Fruit fly (Drosophila melanogaster) whole organism, prepupa: Measurements from ENCODE around the gene CG4820.

Experiments
- Blimp-1 ChIP-seq: fragments of 200-800 bp; sonication (Bioruptor generic); optimal IDR thresholded peaks from 3 replicates; lab custom pipeline; 2017; ENCODE audit warnings: missing biosample characterization, missing genetic modification characterization, mild to moderate bottlenecking, moderate library complexity, missing genetic modification reagents
- CG10631 ChIP-seq: fragments of 200-800 bp; sonication (Bioruptor generic); optimal IDR thresholded peaks from 2 replicates; lab custom pipeline; 2016; ENCODE audit warnings: missing biosample characterization, missing genetic modification characterization
- CG10669 ChIP-seq: fragments of 200-800 bp; sonication (Bioruptor generic); optimal IDR thresholded peaks from 3 replicates; lab custom pipeline; 2018; ENCODE audit warnings: missing biosample characterization, mild to moderate bottlenecking, missing genetic modification characterization, moderate library complexity
- CG11294 ChIP-seq: fragments of 200-800 bp; sonication (Bioruptor generic); IDR thresholded peaks from 2 replicates; pipeline ENCODE4 v1.3.6; 2022; ENCODE audit warnings: missing biosample characterization, missing genetic modification characterization
- CG11902 ChIP-seq: fragments of 200-800 bp; sonication (Bioruptor generic); optimal IDR thresholded peaks from 3 replicates; lab custom pipeline; 2016; ENCODE audit warnings: missing biosample characterization, missing genetic modification characterization
- CG16779 ChIP-seq: fragments of 200-800 bp; sonication (Bioruptor generic); optimal IDR thresholded peaks from 3 replicates; lab custom pipeline; 2017; ENCODE audit warnings: missing biosample characterization, mild to moderate bottlenecking, missing genetic modification characterization
- CG3032 ChIP-seq: fragments of 200-800 bp; optimal IDR thresholded peaks from 2 replicates; lab custom pipeline; 2019; ENCODE audit warnings: missing biosample characterization, mild to moderate bottlenecking, missing genetic modification characterization, moderate library complexity
- CG31627 ChIP-seq: fragments of 200-800 bp; sonication (Bioruptor generic); optimal IDR thresholded peaks from 3 replicates; lab custom pipeline; 2016; ENCODE audit warnings: missing biosample characterization, missing genetic modification characterization
- CG32006 ChIP-seq: fragments of 200-800 bp; sonication (Bioruptor generic); optimal IDR thresholded peaks from 3 replicates; lab custom pipeline; 2017; ENCODE audit warnings: missing biosample characterization, mild to moderate bottlenecking, missing genetic modification characterization
- CG34406 ChIP-seq: fragments of 200-800 bp; sonication (Bioruptor generic); optimal IDR thresholded peaks from 3 replicates; lab custom pipeline; 2016; ENCODE audit warnings: missing biosample characterization, missing genetic modification characterization
- CG3919 ChIP-seq: fragments of 200-800 bp; sonication (Bioruptor generic); optimal IDR thresholded peaks from 3 replicates; lab custom pipeline; 2016; ENCODE audit warnings: missing biosample characterization, missing genetic modification characterization
- CG6163 ChIP-seq: fragments of 200-800 bp; sonication (Bioruptor generic); IDR thresholded peaks from 3 replicates; pipeline ENCODE4 v1.3.6; 2022; ENCODE audit warnings: missing biosample characterization, missing genetic modification characterization
- CG6276 ChIP-seq: fragments of 200-800 bp; sonication (Bioruptor generic); optimal IDR thresholded peaks from 2 replicates; lab custom pipeline; 2017; ENCODE audit warnings: missing biosample characterization, mild to moderate bottlenecking, missing genetic modification characterization
- CG6792 ChIP-seq: fragments of 200-800 bp; sonication (Bioruptor generic); optimal IDR thresholded peaks from 3 replicates; lab custom pipeline; 2016; ENCODE audit warnings: missing biosample characterization, missing genetic modification characterization
- CG6808 ChIP-seq: fragments of 200-800 bp; sonication (Bioruptor generic); optimal IDR thresholded peaks from 3 replicates; lab custom pipeline; 2017; ENCODE audit warnings: missing biosample characterization, missing genetic modification characterization, mild to moderate bottlenecking, moderate library complexity, missing genetic modification reagents
- CG6854 ChIP-seq: fragments of 200-800 bp; sonication (Bioruptor generic); optimal IDR thresholded peaks from 2 replicates; lab custom pipeline; 2017; ENCODE audit warnings: missing biosample characterization, mild to moderate bottlenecking, missing genetic modification characterization
- CG7368 ChIP-seq: fragments of 200-800 bp; sonication (Bioruptor generic); optimal IDR thresholded peaks from 3 replicates; lab custom pipeline; 2016; ENCODE audit warnings: missing biosample characterization, missing genetic modification characterization
- CG8119 ChIP-seq: fragments of 200-800 bp; sonication (Bioruptor generic); IDR thresholded peaks from 3 replicates; pipeline ENCODE4 v1.3.6; 2022; ENCODE audit warnings: missing biosample characterization, missing genetic modification characterization
- CG8319 ChIP-seq: fragments of 200-800 bp; sonication (Bioruptor generic); optimal IDR thresholded peaks from 3 replicates; lab custom pipeline; 2016; ENCODE audit warnings: missing biosample characterization, missing genetic modification characterization
- CG9139 ChIP-seq: fragments of 200-800 bp; sonication (Bioruptor generic); optimal IDR thresholded peaks from 3 replicates; lab custom pipeline; 2017; ENCODE audit warnings: missing biosample characterization, mild to moderate bottlenecking, missing genetic modification characterization
- Eip75B ChIP-seq: fragments of 200-800 bp; sonication (Bioruptor generic); optimal IDR thresholded peaks from 3 replicates; lab custom pipeline; 2016; ENCODE audit warnings: missing biosample characterization, missing genetic modification characterization
- Eip78C ChIP-seq: fragments of 200-800 bp; sonication (Bioruptor generic); peaks from one replicate; lab custom pipeline; 2016; ENCODE audit warnings: missing biosample characterization, missing genetic modification characterization
- Eip93F ChIP-seq: fragments of 200-800 bp; sonication (Bioruptor generic); optimal IDR thresholded peaks from 2 replicates; lab custom pipeline; 2016; ENCODE audit warnings: missing biosample characterization, mild to moderate bottlenecking, missing genetic modification characterization
- Ets21C ChIP-seq: fragments of 200-800 bp; sonication (Bioruptor generic); optimal IDR thresholded peaks from 3 replicates; lab custom pipeline; 2016; ENCODE audit warnings: missing biosample characterization, missing genetic modification characterization
- Ets96B ChIP-seq: fragments of 200-800 bp; optimal IDR thresholded peaks from 2 replicates; lab custom pipeline; 2019; ENCODE audit warnings: missing biosample characterization, mild to moderate bottlenecking, missing genetic modification characterization, moderate library complexity
- Hr38 ChIP-seq: sonication (Bioruptor generic); optimal IDR thresholded peaks from 2 replicates; lab custom pipeline; 2016; ENCODE audit warnings: missing biosample characterization, missing genetic modification characterization
- Hr4 ChIP-seq: fragments of 200-800 bp; sonication (Bioruptor generic); optimal IDR thresholded peaks from 3 replicates; lab custom pipeline; 2016; ENCODE audit warnings: missing biosample characterization, missing genetic modification characterization
- Lpt ChIP-seq: fragments of 200-800 bp; sonication (Bioruptor generic); optimal IDR thresholded peaks from 3 replicates; lab custom pipeline; 2016; ENCODE audit warnings: missing biosample characterization, missing genetic modification characterization
- Met ChIP-seq: fragments of 200-800 bp; sonication (Bioruptor generic); optimal IDR thresholded peaks from 3 replicates; lab custom pipeline; 2016; ENCODE audit warnings: missing biosample characterization, missing genetic modification characterization
- Smox ChIP-seq: fragments of 200-800 bp; sonication (Bioruptor generic); optimal IDR thresholded peaks from 3 replicates; lab custom pipeline; 2016; ENCODE audit warnings: missing biosample characterization, missing genetic modification characterization
- Sox15 ChIP-seq: fragments of 200-800 bp; sonication (Bioruptor generic); optimal IDR thresholded peaks from 3 replicates; lab custom pipeline; 2016; ENCODE audit warnings: missing biosample characterization, missing genetic modification characterization
- achi ChIP-seq: fragments of 200-800 bp; sonication (Bioruptor generic); optimal IDR thresholded peaks from 3 replicates; lab custom pipeline; 2016; ENCODE audit warnings: missing biosample characterization, missing genetic modification characterization
- cyc ChIP-seq: fragments of 200-800 bp; sonication (Bioruptor generic); optimal IDR thresholded peaks from 3 replicates; lab custom pipeline; 2016; ENCODE audit warnings: missing biosample characterization, missing genetic modification characterization
- dac ChIP-seq: fragments of 200-800 bp; sonication (Bioruptor generic); optimal IDR thresholded peaks from 2 replicates; lab custom pipeline; 2017; ENCODE audit warnings: missing biosample characterization, mild to moderate bottlenecking, missing genetic modification characterization
- dsx ChIP-seq: fragments of 200-800 bp; optimal IDR thresholded peaks from 3 replicates; lab custom pipeline; 2019; ENCODE audit warnings: missing biosample characterization, mild to moderate bottlenecking, missing genetic modification characterization, moderate library complexity; ENCODE audit not compliant: poor library complexity, severe bottlenecking
- esn ChIP-seq: fragments of 200-800 bp; sonication (Bioruptor generic); optimal IDR thresholded peaks from 2 replicates; lab custom pipeline; 2016; ENCODE audit warnings: missing biosample characterization, mild to moderate bottlenecking, missing genetic modification characterization, moderate library complexity
- fd59A ChIP-seq: fragments of 200-800 bp; sonication (Bioruptor generic); optimal IDR thresholded peaks from 2 replicates; lab custom pipeline; 2017; ENCODE audit warnings: missing biosample characterization, mild to moderate bottlenecking, missing genetic modification characterization, missing genetic modification reagents
- fd85E ChIP-seq: fragments of 200-800 bp; sonication (Bioruptor generic); optimal IDR thresholded peaks from 3 replicates; lab custom pipeline; 2016; ENCODE audit warnings: missing biosample characterization, missing genetic modification characterization
- fkh ChIP-seq: fragments of 200-800 bp; sonication (Bioruptor generic); optimal IDR thresholded peaks from 3 replicates; lab custom pipeline; 2017; ENCODE audit warnings: missing biosample characterization, mild to moderate bottlenecking, missing genetic modification characterization, moderate library complexity
- lz ChIP-seq: fragments of 200-800 bp; sonication (Bioruptor generic); optimal IDR thresholded peaks from 3 replicates; lab custom pipeline; 2016; ENCODE audit warnings: missing biosample characterization, missing genetic modification characterization
- net ChIP-seq: fragments of 200-800 bp; sonication (Bioruptor generic); optimal IDR thresholded peaks from 3 replicates; lab custom pipeline; 2016; ENCODE audit warnings: missing biosample characterization, missing genetic modification characterization
- pdm3 ChIP-seq: fragments of 200-800 bp; sonication (Bioruptor generic); optimal IDR thresholded peaks from 3 replicates; lab custom pipeline; 2016; ENCODE audit warnings: missing biosample characterization, missing genetic modification characterization
- salr ChIP-seq, 2 experiments: fragments of 200-800 bp; sonication (Bioruptor generic); optimal IDR thresholded peaks; 3 replicates each; lab custom pipeline; 2016 to 2018; ENCODE audit warnings: missing biosample characterization in 2 of 2, missing genetic modification characterization in 2 of 2, mild to moderate bottlenecking in 1 of 2
- spab ChIP-seq: fragments of 200-800 bp; sonication (Bioruptor generic); optimal IDR thresholded peaks from 2 replicates; lab custom pipeline; 2017; ENCODE audit warnings: missing biosample characterization, mild to moderate bottlenecking, missing genetic modification characterization, missing genetic modification reagents
- ss ChIP-seq, 2 experiments: fragments of 200-800 bp; sonication (Bioruptor generic); optimal IDR thresholded peaks; 2 replicates in 1 of 2; 3 replicates in 1 of 2; lab custom pipeline; 2017 to 2018; ENCODE audit warnings: mild to moderate bottlenecking in 2 of 2, missing biosample characterization in 2 of 2, missing genetic modification characterization in 2 of 2, moderate library complexity in 1 of 2
- svp ChIP-seq: fragments of 200-800 bp; sonication (Bioruptor generic); peaks from one replicate; lab custom pipeline; 2016; ENCODE audit warnings: missing biosample characterization, missing genetic modification characterization
- topi ChIP-seq: fragments of 200-800 bp; sonication (Bioruptor generic); optimal IDR thresholded peaks from 3 replicates; lab custom pipeline; 2016; ENCODE audit warnings: missing biosample characterization, missing genetic modification characterization
- vri ChIP-seq: fragments of 200-800 bp; sonication (Bioruptor generic); optimal IDR thresholded peaks from 3 replicates; lab custom pipeline; 2016; ENCODE audit warnings: missing biosample characterization, mild to moderate bottlenecking, missing genetic modification characterization

The CG4820 gene

dm6 chr3R:11224478-11224877, 8.1 kb downstream of the CG4820 start:
- TF ChIP-seq svp (GFP tag; lab: Kevin White, UChicago) = no peak

dm6 chr3R:11225220-11225619, 8.9 kb downstream of the CG4820 start, which contains the start of gene scpr-C:
Gene scpr-C, plus strand, starts transcription at chr3R:11225520.
- TF ChIP-seq CG3032 (tag; lab: Kevin White, UChicago) (no peak), Eip75B (no peak), fkh (GFP tag; lab: Kevin White, UChicago) (no peak), achi (GFP tag; lab: Kevin White, UChicago) (no peak)

- no peak for TF ChIP-seq spab (GFP tag; lab: Kevin White, UChicago)
- peak; percentile 87 for TF ChIP-seq Lpt
- TF ChIP-seq dsx (GFP tag; lab: Kevin White, UChicago) = peak; percentile 96
- TF ChIP-seq CG11902 (GFP tag; lab: Kevin White, UChicago) = peak; percentile 92
- TF ChIP-seq Eip75B = peak; percentile 96
- peak; percentile 96 for TF ChIP-seq net
- TF ChIP-seq CG8319 (GFP tag; lab: Kevin White, UChicago) = no peak
- peak; percentile 95 for TF ChIP-seq cyc (GFP tag; lab: Kevin White, UChicago)
- TF ChIP-seq ss (GFP tag; optimal IDR thresholded peaks at IDR 0.05; lab: Kevin White, UChicago) = peak in 1 of 2 experiments; percentile 96
- peak; percentile 94 for TF ChIP-seq CG7368 (GFP tag; lab: Kevin White, UChicago)
- TF ChIP-seq CG6854 (GFP tag; lab: Kevin White, UChicago) = peak; percentile 89
- TF ChIP-seq CG9139 (GFP tag; lab: Kevin White, UChicago) = peak; percentile 94
- TF ChIP-seq Smox (GFP tag; lab: Kevin White, UChicago) = peak; percentile 97
- no peak for TF ChIP-seq Hr38
- TF ChIP-seq CG34406 (GFP tag; lab: Kevin White, UChicago) = peak; percentile 99
- TF ChIP-seq fkh (GFP tag; lab: Kevin White, UChicago) = no peak
- no peak for TF ChIP-seq Hr4 (GFP tag; lab: Kevin White, UChicago)
- peak; percentile 90 for TF ChIP-seq fd59A
- TF ChIP-seq CG8119 (GFP tag; lab: Robert Waterston, UW) = peak; percentile 99
- peak; percentile 94 for TF ChIP-seq CG10669 (GFP tag; lab: Kevin White, UChicago)
- TF ChIP-seq CG11294 = peak; percentile 95
- no peak for TF ChIP-seq CG10631 (GFP tag; lab: Kevin White, UChicago)
- TF ChIP-seq topi (GFP tag; lab: Kevin White, UChicago) = peak; percentile 97
- TF ChIP-seq Ets96B (tag; lab: Kevin White, UChicago) = peak; percentile 97
- TF ChIP-seq Sox15 (GFP tag; lab: Kevin White, UChicago) = peak; percentile 94
- TF ChIP-seq CG3919 (GFP tag; lab: Kevin White, UChicago) = peak; percentile 97
- TF ChIP-seq Eip93F (GFP tag; lab: Kevin White, UChicago) = peak; percentile 76
- no peak for TF ChIP-seq CG16779
- peak; percentile 97 for TF ChIP-seq CG31627 (GFP tag; lab: Kevin White, UChicago)
- peak; percentile 94 for TF ChIP-seq CG32006 (GFP tag; lab: Kevin White, UChicago)
- peak; percentile 80 for TF ChIP-seq Blimp-1 (GFP tag; lab: Kevin White, UChicago)
- peak; percentile 98 for TF ChIP-seq esn
- TF ChIP-seq Eip78C (GFP tag; lab: Kevin White, UChicago) = peak; percentile 99
- TF ChIP-seq vri (GFP tag; lab: Kevin White, UChicago) = no peak
- TF ChIP-seq achi (GFP tag; lab: Kevin White, UChicago) = peak; percentile 96
- no peak for TF ChIP-seq CG6276
- TF ChIP-seq Ets21C (GFP tag; lab: Kevin White, UChicago) = peak; percentile 92
- TF ChIP-seq salr (GFP tag; optimal IDR thresholded peaks at IDR 0.05; lab: Kevin White, UChicago) = peak; percentile 89 to 95
- TF ChIP-seq CG6808 = peak; percentile 89
- TF ChIP-seq Met (GFP tag; lab: Kevin White, UChicago) = peak; percentile 96
- peak; percentile 99 for TF ChIP-seq CG6163 (GFP tag; lab: Robert Waterston, UW)
- no peak for TF ChIP-seq fd85E (GFP tag; lab: Kevin White, UChicago)
- TF ChIP-seq lz = peak; percentile 97
- peak; percentile 97 for TF ChIP-seq pdm3 (GFP tag; lab: Kevin White, UChicago)
- peak; percentile 97 for TF ChIP-seq CG6792 (GFP tag; lab: Kevin White, UChicago)
- TF ChIP-seq dac (GFP tag; lab: Kevin White, UChicago) = peak; percentile 71
These were observed 10.2 kb downstream of the CG4820 start, which contains the start of gene CG17726 for dm6 chr3R:11226496-11226895. Gene CG17726, plus strand, starts transcription at chr3R:11226762.
